Fruit fly (Drosophila melanogaster) whole organism, embryonic: Measurements from ENCODE around the gene CG15461.

Experiments
- Adf1 ChIP-seq: fragments of 200-800 bp; sonication (Bioruptor generic); IDR thresholded peaks from 2 replicates; pipeline ENCODE4 v1.3.6; 2022; ENCODE audit warnings: missing biosample characterization, missing genetic modification characterization
- Bdp1 ChIP-seq: fragments of 200-800 bp; sonication (Bioruptor generic); optimal IDR thresholded peaks from 3 replicates; lab custom pipeline; 2016; ENCODE audit warnings: missing biosample characterization, missing genetic modification characterization
- CG11085 ChIP-seq: fragments of 200-800 bp; sonication (Bioruptor generic); IDR thresholded peaks from 2 replicates; pipeline ENCODE4 v1.3.6; 2022; ENCODE audit warnings: missing biosample characterization, missing genetic modification characterization
- CG11696 ChIP-seq: fragments of 200-800 bp; sonication (Bioruptor generic); IDR thresholded peaks from 2 replicates; pipeline ENCODE4 v1.3.6; 2022; ENCODE audit warnings: missing biosample characterization, missing genetic modification characterization
- CG12299 ChIP-seq: fragments of 200-800 bp; sonication (Bioruptor generic); optimal IDR thresholded peaks from 2 replicates; lab custom pipeline; 2018; ENCODE audit warnings: missing biosample characterization, mild to moderate bottlenecking, missing genetic modification characterization
- CG12391 ChIP-seq: fragments of 200-800 bp; sonication (Bioruptor generic); optimal IDR thresholded peaks from 3 replicates; lab custom pipeline; 2018; ENCODE audit warnings: missing biosample characterization, mild to moderate bottlenecking, missing genetic modification characterization, moderate library complexity
- CG15514 ChIP-seq: fragments of 200-800 bp; sonication (Bioruptor generic); optimal IDR thresholded peaks from 3 replicates; lab custom pipeline; 2017; ENCODE audit warnings: missing biosample characterization, missing genetic modification characterization, mild to moderate bottlenecking, moderate library complexity, missing genetic modification reagents
- CG15601 ChIP-seq: fragments of 200-800 bp; sonication (Bioruptor generic); optimal IDR thresholded peaks from 3 replicates; lab custom pipeline; 2019; ENCODE audit warnings: missing biosample characterization, mild to moderate bottlenecking, missing genetic modification characterization, moderate library complexity
- CG17359 ChIP-seq: fragments of 200-800 bp; sonication (Bioruptor generic); optimal IDR thresholded peaks from 3 replicates; lab custom pipeline; 2018; ENCODE audit warnings: missing biosample characterization, mild to moderate bottlenecking, missing genetic modification characterization, moderate library complexity
- CG17361 ChIP-seq: fragments of 200-800 bp; sonication (Bioruptor generic); IDR thresholded peaks from 3 replicates; pipeline ENCODE4 v1.3.6; 2022; ENCODE audit warnings: missing biosample characterization, missing genetic modification characterization
- CG18262 ChIP-seq: fragments of 200-800 bp; optimal IDR thresholded peaks from 3 replicates; lab custom pipeline; 2019; ENCODE audit warnings: missing biosample characterization, mild to moderate bottlenecking, missing genetic modification characterization, moderate library complexity
- CG2712 ChIP-seq: fragments of 200-800 bp; optimal IDR thresholded peaks from 3 replicates; lab custom pipeline; 2019; ENCODE audit warnings: missing biosample characterization, mild to moderate bottlenecking, missing genetic modification characterization, moderate library complexity
- CG31441 ChIP-seq: fragments of 200-800 bp; sonication (Bioruptor generic); IDR thresholded peaks from 2 replicates; pipeline ENCODE4 v1.3.6; 2022; ENCODE audit warnings: missing biosample characterization, missing genetic modification characterization
- CG3163 ChIP-seq: fragments of 200-800 bp; sonication (Bioruptor generic); optimal IDR thresholded peaks from 3 replicates; lab custom pipeline; 2016; ENCODE audit warnings: missing biosample characterization, missing genetic modification characterization
- CG32772 ChIP-seq: fragments of 200-800 bp; sonication (Bioruptor generic); IDR thresholded peaks from 2 replicates; pipeline ENCODE4 v1.3.6; 2022; ENCODE audit warnings: missing biosample characterization, missing genetic modification characterization
- CG3281 ChIP-seq: fragments of 200-800 bp; sonication (Bioruptor generic); optimal IDR thresholded peaks from 3 replicates; lab custom pipeline; 2017; ENCODE audit warnings: missing biosample characterization, mild to moderate bottlenecking, missing genetic modification characterization
- CG33557 ChIP-seq: fragments of 200-800 bp; sonication (Bioruptor generic); optimal IDR thresholded peaks from 2 replicates; lab custom pipeline; 2019; ENCODE audit warnings: missing biosample characterization, mild to moderate bottlenecking, missing genetic modification characterization, moderate library complexity
- CG3847 ChIP-seq: fragments of 200-800 bp; sonication (Bioruptor generic); IDR thresholded peaks from 2 replicates; pipeline ENCODE4 v1.3.6; 2022; ENCODE audit warnings: missing biosample characterization, missing genetic modification characterization
- CG4707 ChIP-seq: fragments of 200-800 bp; sonication (Bioruptor generic); optimal IDR thresholded peaks from 2 replicates; lab custom pipeline; 2018; ENCODE audit warnings: missing biosample characterization, mild to moderate bottlenecking, missing genetic modification characterization, moderate library complexity
- CG9876 ChIP-seq: fragments of 200-800 bp; sonication (Bioruptor generic); optimal IDR thresholded peaks from 2 replicates; lab custom pipeline; 2016; ENCODE audit warnings: missing biosample characterization, missing genetic modification characterization
- CrebB ChIP-seq: fragments of 200-800 bp; sonication (Bioruptor generic); optimal IDR thresholded peaks from 3 replicates; lab custom pipeline; 2018; ENCODE audit warnings: missing biosample characterization, mild to moderate bottlenecking, missing genetic modification characterization
- Doc2 ChIP-seq: fragments of 200-800 bp; sonication (Bioruptor generic); IDR thresholded peaks from 2 replicates; pipeline ENCODE4 v1.3.6; 2022; ENCODE audit warnings: missing biosample characterization, missing genetic modification characterization
- Gug ChIP-seq: fragments of 200-800 bp; sonication (Bioruptor generic); IDR thresholded peaks from 4 replicates; pipeline ENCODE4 v1.3.6; 2022; ENCODE audit warnings: missing biosample characterization, missing genetic modification characterization
- HLHmδ ChIP-seq: fragments of 200-800 bp; sonication (Bioruptor generic); optimal IDR thresholded peaks from 2 replicates; lab custom pipeline; 2018; ENCODE audit warnings: missing biosample characterization, mild to moderate bottlenecking, missing genetic modification characterization, moderate library complexity
- Hand ChIP-seq: fragments of 200-800 bp; sonication (Bioruptor generic); optimal IDR thresholded peaks from 2 replicates; lab custom pipeline; 2017; ENCODE audit warnings: mild to moderate bottlenecking, missing biosample characterization, missing genetic modification reagents, missing genetic modification characterization
- Hr51 ChIP-seq, 2 experiments: fragments of 200-800 bp; sonication (Bioruptor generic); optimal IDR thresholded peaks; 2 replicates in 1 of 2; 3 replicates in 1 of 2; lab custom pipeline; 2016 to 2018; ENCODE audit warnings: missing biosample characterization in 2 of 2, missing genetic modification characterization in 2 of 2, mild to moderate bottlenecking in 1 of 2, moderate library complexity in 1 of 2
- MESR4 ChIP-seq: fragments of 200-800 bp; sonication (Bioruptor generic); optimal IDR thresholded peaks from 2 replicates; lab custom pipeline; 2018; ENCODE audit warnings: missing biosample characterization, mild to moderate bottlenecking, missing genetic modification characterization, moderate library complexity
- Meics ChIP-seq: fragments of 200-800 bp; sonication (Bioruptor generic); optimal IDR thresholded peaks from 2 replicates; lab custom pipeline; 2017; ENCODE audit warnings: missing biosample characterization, mild to moderate bottlenecking, missing genetic modification characterization
- Nf-YB ChIP-seq: fragments of 200-800 bp; sonication (Bioruptor generic); optimal IDR thresholded peaks from 3 replicates; lab custom pipeline; 2019; ENCODE audit warnings: missing biosample characterization, mild to moderate bottlenecking, missing genetic modification characterization, moderate library complexity
- ab ChIP-seq: fragments of 200-800 bp; sonication (Bioruptor generic); optimal IDR thresholded peaks from 2 replicates; lab custom pipeline; 2016; ENCODE audit warnings: missing biosample characterization, missing genetic modification characterization
- bsh ChIP-seq, 2 experiments: fragments of 200-800 bp; sonication (Bioruptor generic); optimal IDR thresholded peaks; 2 replicates each; lab custom pipeline; 2017 to 2018; ENCODE audit warnings: mild to moderate bottlenecking in 2 of 2, missing biosample characterization in 2 of 2, missing genetic modification characterization in 2 of 2, moderate library complexity in 1 of 2
- cg ChIP-seq: fragments of 200-800 bp; sonication (Bioruptor generic); optimal IDR thresholded peaks from 3 replicates; lab custom pipeline; 2019; ENCODE audit warnings: missing biosample characterization, mild to moderate bottlenecking, missing genetic modification characterization, moderate library complexity
- en ChIP-seq: fragments of 200-800 bp; sonication (Bioruptor generic); optimal IDR thresholded peaks from 2 replicates; lab custom pipeline; 2016; ENCODE audit warnings: missing biosample characterization, missing genetic modification characterization
- exex ChIP-seq: fragments of 200-800 bp; sonication (Bioruptor generic); optimal IDR thresholded peaks from 4 replicates; lab custom pipeline; 2018; ENCODE audit warnings: missing biosample characterization, mild to moderate bottlenecking, missing genetic modification characterization, moderate library complexity
- grn ChIP-seq: fragments of 200-800 bp; sonication (Bioruptor generic); optimal IDR thresholded peaks from 3 replicates; lab custom pipeline; 2017; ENCODE audit warnings: missing biosample characterization, missing genetic modification characterization
- luna ChIP-seq: fragments of 200-800 bp; sonication (Bioruptor generic); optimal IDR thresholded peaks from 2 replicates; lab custom pipeline; 2016; ENCODE audit warnings: missing biosample characterization, missing genetic modification characterization
- prd ChIP-seq, 3 experiments: fragments of >200 bp in 2 of 3; fragments of 200-800 bp in 1 of 3; sonication (Bioruptor generic) in 1 of 3; optimal IDR thresholded peaks in 2 of 3; IDR thresholded peaks in 1 of 3; 2 replicates in 2 of 3; 3 replicates in 1 of 3; pipeline versions ENCODE4 v1.3.6 to Lab custom; 2017 to 2022; ENCODE audit warnings: missing biosample characterization in 1 of 3, missing genetic modification characterization in 1 of 3
- pum ChIP-seq: fragments of 200-800 bp; sonication (Bioruptor generic); optimal IDR thresholded peaks from 2 replicates; lab custom pipeline; 2016; ENCODE audit warnings: missing biosample characterization, missing genetic modification characterization
- ro ChIP-seq: fragments of 200-800 bp; sonication (Bioruptor generic); IDR thresholded peaks from 2 replicates; pipeline ENCODE4 v1.3.6; 2022; ENCODE audit warnings: missing biosample characterization, missing genetic modification characterization
- salm ChIP-seq: fragments of 200-800 bp; sonication (Bioruptor generic); optimal IDR thresholded peaks from 2 replicates; lab custom pipeline; 2018; ENCODE audit warnings: missing biosample characterization, mild to moderate bottlenecking, missing genetic modification characterization
- slou ChIP-seq: fragments of 200-800 bp; sonication (Bioruptor generic); optimal IDR thresholded peaks from 3 replicates; lab custom pipeline; 2016; ENCODE audit warnings: missing biosample characterization, missing genetic modification characterization
- slp2 ChIP-seq: fragments of 200-800 bp; sonication (Bioruptor generic); optimal IDR thresholded peaks from 2 replicates; lab custom pipeline; 2016; ENCODE audit warnings: missing biosample characterization, missing genetic modification characterization
- sqz ChIP-seq: fragments of 200-800 bp; sonication (Bioruptor generic); optimal IDR thresholded peaks from 3 replicates; lab custom pipeline; 2018; ENCODE audit warnings: missing biosample characterization, mild to moderate bottlenecking, missing genetic modification characterization
- tll ChIP-seq, 2 experiments: fragments of 200-800 bp in 1 of 2; fragments of >200 bp in 1 of 2; sonication (Bioruptor generic) in 1 of 2; optimal IDR thresholded peaks; 2 replicates each; lab custom pipeline; 2017 to 2019; ENCODE audit warnings: missing biosample characterization in 2 of 2, missing genetic modification characterization in 2 of 2, mild to moderate bottlenecking in 1 of 2, moderate library complexity in 1 of 2
- vnd ChIP-seq: fragments of 200-800 bp; sonication (Bioruptor generic); IDR thresholded peaks from 3 replicates; pipeline ENCODE4 v1.3.6; 2022; ENCODE audit warnings: missing biosample characterization, missing genetic modification characterization; ENCODE audit not compliant: partially characterized antibody
- vvl ChIP-seq: fragments of 200-800 bp; sonication (Bioruptor generic); IDR thresholded peaks from 2 replicates; pipeline ENCODE4 v1.3.6; 2022; ENCODE audit warnings: missing biosample characterization, missing genetic modification characterization
- yki ChIP-seq: fragments of >200 bp; optimal IDR thresholded peaks from 3 replicates; lab custom pipeline; 2018
- zfh1 ChIP-seq: fragments of 200-800 bp; sonication (Bioruptor generic); IDR thresholded peaks from 3 replicates; pipeline ENCODE4 v1.3.6; 2022; ENCODE audit warnings: missing biosample characterization, missing genetic modification characterization

CG15461 gene

dm6 chrX:20509535-20510424 is 23.8 kb downstream of the CG15461 start (continued):
- no peak for TF ChIP-seq sqz (GFP tag; lab: Kevin White, UChicago)
- TF ChIP-seq prd (optimal IDR thresholded peaks at IDR 0.05; lab: Kevin White, UChicago), result no peak
- TF ChIP-seq prd (GFP tag; IDR thresholded peaks at IDR 0.05; lab: Robert Waterston, UW), result no peak
- TF ChIP-seq CG15514 (GFP tag; lab: Kevin White, UChicago), result no peak
- TF ChIP-seq CG3281 (GFP tag; lab: Kevin White, UChicago), result peak; percentile 7
- TF ChIP-seq salm (tag; lab: Kevin White, UChicago), result no peak
- no peak for TF ChIP-seq slou (GFP tag; lab: Kevin White, UChicago)
- no peak for TF ChIP-seq ro
- TF ChIP-seq vvl (GFP tag; lab: Robert Waterston, UW), result peak; percentile 31; the same call in 1 of the 2 replicates
- TF ChIP-seq CG11085 (GFP tag; lab: Robert Waterston, UW), result no peak
- no peak for TF ChIP-seq MESR4
- TF ChIP-seq CG11696, result peak; percentile 90
- no peak for TF ChIP-seq CG3847 (GFP tag; lab: Robert Waterston, UW)
- TF ChIP-seq CG32772, result 0 out of 2 replicates have a peak, but pooled peaks have one; percentile 36
- TF ChIP-seq CG4707 (GFP tag; lab: Kevin White, UChicago), result no peak
- no peak for TF ChIP-seq pum (GFP tag; lab: Kevin White, UChicago)
- no peak for TF ChIP-seq CG3163
- peak; percentile 74 for TF ChIP-seq cg (GFP tag; lab: Kevin White, UChicago)
- TF ChIP-seq CG2712, result peak; percentile 45
- TF ChIP-seq Hand (GFP tag; lab: Kevin White, UChicago), result no peak
- no peak for TF ChIP-seq Nf-YB (GFP tag; lab: Kevin White, UChicago)
- peak; percentile 77 for TF ChIP-seq Adf1
- TF ChIP-seq luna, result no peak
- TF ChIP-seq zfh1 (GFP tag; lab: Robert Waterston, UW), result peak; percentile 53; the same call in 1 of the 3 replicates
- no peak for TF ChIP-seq Bdp1 (GFP tag; lab: Kevin White, UChicago)
- no peak for TF ChIP-seq en (GFP tag; lab: Kevin White, UChicago)
- TF ChIP-seq Meics, result peak; percentile 10
- TF ChIP-seq ab (GFP tag; lab: Kevin White, UChicago), result no peak
- no peak for TF ChIP-seq tll (GFP tag; optimal IDR thresholded peaks at IDR 0.05; lab: Kevin White, UChicago)
- TF ChIP-seq CG12299 (tag; lab: Kevin White, UChicago), result no peak
- TF ChIP-seq grn (GFP tag; lab: Kevin White, UChicago), result no peak
- TF ChIP-seq CrebB (tag; lab: Kevin White, UChicago), result no peak
- peak in 1 of 2 experiments; percentile 36 for TF ChIP-seq bsh (GFP tag; optimal IDR thresholded peaks at IDR 0.05; lab: Kevin White, UChicago)
- TF ChIP-seq CG15601 (tag; lab: Kevin White, UChicago), result no peak
- TF ChIP-seq CG18262 (tag; lab: Kevin White, UChicago), result peak; percentile 42
- TF ChIP-seq exex (tag; lab: Kevin White, UChicago), result no peak
- peak; percentile 46 for TF ChIP-seq CG31441 (GFP tag; lab: Robert Waterston, UW)
- 0 out of 3 replicates have a peak, but pooled peaks have one; percentile 9 for TF ChIP-seq CG17361 (GFP tag; lab: Robert Waterston, UW)
- no peak for TF ChIP-seq slp2 (GFP tag; lab: Kevin White, UChicago)
- peak in 1 of 2 experiments; percentile 9 for TF ChIP-seq Hr51 (GFP tag; optimal IDR thresholded peaks at IDR 0.05; lab: Kevin White, UChicago)
- TF ChIP-seq HLHmδ (GFP tag; lab: Kevin White, UChicago), result no peak
- TF ChIP-seq CG12391 (tag; lab: Kevin White, UChicago), result peak; percentile 24
- TF ChIP-seq CG33557 (GFP tag; lab: Kevin White, UChicago), result no peak
- peak; percentile 32 for TF ChIP-seq CG17359 (tag; lab: Kevin White, UChicago)
- TF ChIP-seq Gug (GFP tag; lab: Robert Waterston, UW), result no peak
- TF ChIP-seq vnd (GFP tag; lab: Robert Waterston, UW), result no peak
- TF ChIP-seq CG9876 (GFP tag; lab: Kevin White, UChicago), result no peak
- no peak for TF ChIP-seq Doc2
- TF ChIP-seq yki, result no peak
